In genomic region chr3L:2734363-2735160, dm6 we compare ENCODE assay signal across 1 fruit fly cellular context.
TF ChIP-seq lines count a peak whose summit lies in the region.

No protein-coding gene starts in this region.

TF ChIP-seq in whole organism, embryonic, 481 proteins besides CTCF, POLR2A, EP300 and RAD21 (continued from another document and continues in another):
- TF ChIP-seq da (GFP tag; optimal IDR thresholded peaks at IDR 0.05; lab: Kevin White, UChicago) (no peak), br (optimal IDR thresholded peaks at IDR 0.05; lab: Kevin White, UChicago) (no peak), fu2 (GFP tag; optimal IDR thresholded peaks at IDR 0.05; lab: Kevin White, UChicago) (no peak), croc (GFP tag; conservative IDR thresholded peaks at IDR 0.05; lab: Robert Waterston, UW) (no peak), CG3995 (GFP tag; optimal IDR thresholded peaks at IDR 0.05; lab: Kevin White, UChicago) (no peak), CG4617 (GFP tag; optimal IDR thresholded peaks at IDR 0.05; lab: Kevin White, UChicago; ENCODE audit: borderline replicate concordance) (no peak), CG8944 (GFP tag; optimal IDR thresholded peaks at IDR 0.05; lab: Kevin White, UChicago) (no peak), Camta (GFP tag; optimal IDR thresholded peaks at IDR 0.05; lab: Kevin White, UChicago) (no peak), eyg (GFP tag; optimal IDR thresholded peaks at IDR 0.05; lab: Kevin White, UChicago) (no peak), Mad (GFP tag; optimal IDR thresholded peaks at IDR 0.05; lab: Kevin White, UChicago) (no peak), Hr51 (GFP tag; optimal IDR thresholded peaks at IDR 0.05; lab: Kevin White, UChicago) (peak in 1 of 2 experiments; percentile 18), nerfin-2 (GFP tag; IDR thresholded peaks at IDR 0.05; lab: Robert Waterston, UW; ENCODE audit: partially characterized antibody) (no peak), hb (GFP tag; IDR thresholded peaks at IDR 0.05; lab: Robert Waterston, UW; ENCODE audit: partially characterized antibody) (no peak), Fer2 (tag; optimal IDR thresholded peaks at IDR 0.05; lab: Kevin White, UChicago) (no peak), CG2202 (tag; optimal IDR thresholded peaks at IDR 0.05; lab: Kevin White, UChicago) (no peak), danr (GFP tag; IDR thresholded peaks at IDR 0.05; lab: Robert Waterston, UW) (no peak), CG4820 (GFP tag; optimal IDR thresholded peaks at IDR 0.05; lab: Kevin White, UChicago) (no peak), NFAT (GFP tag; IDR thresholded peaks at IDR 0.05; lab: Robert Waterston, UW) (no peak), CG17612 (GFP tag; IDR thresholded peaks at IDR 0.05; lab: Robert Waterston, UW) (no peak), grn (GFP tag; optimal IDR thresholded peaks at IDR 0.05; lab: Kevin White, UChicago) (peak; percentile 79), CkIIα-i1 (GFP tag; IDR thresholded peaks at IDR 0.05; lab: Robert Waterston, UW) (no peak), ssp (GFP tag; IDR thresholded peaks at IDR 0.05; lab: Robert Waterston, UW) (no peak), Taf1 (GFP tag; IDR thresholded peaks at IDR 0.05; lab: Robert Waterston, UW) (no peak), CG1529 (GFP tag; optimal IDR thresholded peaks at IDR 0.05; lab: Kevin White, UChicago) (no peak), Dip2 (GFP tag; IDR thresholded peaks at IDR 0.05; lab: Robert Waterston, UW) (no peak), CG11695 (GFP tag; IDR thresholded peaks at IDR 0.05; lab: Robert Waterston, UW) (no peak), gce (GFP tag; IDR thresholded peaks at IDR 0.05; lab: Robert Waterston, UW) (0 out of 3 replicates have a peak, but pooled peaks have one; percentile 41), Usf (GFP tag; optimal IDR thresholded peaks at IDR 0.05; lab: Kevin White, UChicago) (no peak), CG10321 (GFP tag; IDR thresholded peaks at IDR 0.05; lab: Robert Waterston, UW) (no peak), cad (GFP tag; optimal IDR thresholded peaks at IDR 0.05; lab: Kevin White, UChicago) (no peak), aop (GFP tag; IDR thresholded peaks at IDR 0.05; lab: Robert Waterston, UW) (no peak), fd3F (GFP tag; optimal IDR thresholded peaks at IDR 0.05; lab: Kevin White, UChicago) (no peak), lilli (GFP tag; optimal IDR thresholded peaks at IDR 0.05; lab: Kevin White, UChicago) (no peak), dmrt11E (tag; optimal IDR thresholded peaks at IDR 0.05; lab: Kevin White, UChicago) (no peak), CG32772 (GFP tag; IDR thresholded peaks at IDR 0.05; lab: Robert Waterston, UW) (no peak), Antp (GFP tag; optimal IDR thresholded peaks at IDR 0.05; lab: Kevin White, UChicago) (no peak), Rx (GFP tag; IDR thresholded peaks at IDR 0.05; lab: Robert Waterston, UW) (no peak), lab (GFP tag; optimal IDR thresholded peaks at IDR 0.05; lab: Kevin White, UChicago) (peak; percentile 40), Dref (GFP tag; IDR thresholded peaks at IDR 0.05; lab: Robert Waterston, UW) (no peak), CG7372 (GFP tag; IDR thresholded peaks at IDR 0.05; lab: Robert Waterston, UW) (no peak), CG11723 (GFP tag; optimal IDR thresholded peaks at IDR 0.05; lab: Kevin White, UChicago) (no peak), CG15696 (tag; optimal IDR thresholded peaks at IDR 0.05; lab: Kevin White, UChicago) (no peak), CG10209 (GFP tag; optimal IDR thresholded peaks at IDR 0.05; lab: Kevin White, UChicago) (no peak), Aef1 (GFP tag; IDR thresholded peaks at IDR 0.05; lab: Robert Waterston, UW) (no peak), bbx (GFP tag; IDR thresholded peaks at IDR 0.05; lab: Robert Waterston, UW; ENCODE audit: partially characterized antibody) (no peak), Mrtf (GFP tag; IDR thresholded peaks at IDR 0.05; lab: Robert Waterston, UW) (0 out of 3 replicates have a peak, but pooled peaks have one; percentile 42), tx (GFP tag; optimal IDR thresholded peaks at IDR 0.05; lab: Kevin White, UChicago) (no peak), C15 (GFP tag; IDR thresholded peaks at IDR 0.05; lab: Robert Waterston, UW) (no peak), Lhr (GFP tag; optimal IDR thresholded peaks at IDR 0.05; lab: Kevin White, UChicago) (no peak), gcm2 (GFP tag; optimal IDR thresholded peaks at IDR 0.05; lab: Kevin White, UChicago) (no peak), fd64A (GFP tag; optimal IDR thresholded peaks at IDR 0.05; lab: Kevin White, UChicago) (no peak), ase (GFP tag; IDR thresholded peaks at IDR 0.05; lab: Robert Waterston, UW) (no peak), Dbx (GFP tag; IDR thresholded peaks at IDR 0.05; lab: Robert Waterston, UW) (no peak), CG10147 (GFP tag; optimal IDR thresholded peaks at IDR 0.05; lab: Kevin White, UChicago) (no peak), ken (GFP tag; IDR thresholded peaks at IDR 0.05; lab: Robert Waterston, UW) (no peak), MTF-1 (GFP tag; optimal IDR thresholded peaks at IDR 0.05; lab: Kevin White, UChicago; ENCODE audit: borderline replicate concordance) (no peak), ftz-f1 (GFP tag; optimal IDR thresholded peaks at IDR 0.05; lab: Kevin White, UChicago) (no peak), Drgx (GFP tag; IDR thresholded peaks at IDR 0.05; lab: Robert Waterston, UW) (peak; percentile 73), Optix (GFP tag; IDR thresholded peaks at IDR 0.05; lab: Robert Waterston, UW) (0 out of 3 replicates have a peak, but pooled peaks have one; percentile 14), Ravus (GFP tag; IDR thresholded peaks at IDR 0.05; lab: Robert Waterston, UW) (no peak), Dek (tag; optimal IDR thresholded peaks at IDR 0.05; lab: Kevin White, UChicago) (no peak), CG3407 (GFP tag; optimal IDR thresholded peaks at IDR 0.05; lab: Kevin White, UChicago) (no peak), dati (GFP tag; IDR thresholded peaks at IDR 0.05; lab: Robert Waterston, UW) (no peak), CG11456 (GFP tag; IDR thresholded peaks at IDR 0.05; lab: Robert Waterston, UW) (no peak), mirr (GFP tag; optimal IDR thresholded peaks at IDR 0.05; lab: Kevin White, UChicago) (peak; percentile 41), nerfin-1 (tag; optimal IDR thresholded peaks at IDR 0.05; lab: Kevin White, UChicago) (peak; percentile 16), CG14667 (GFP tag; IDR thresholded peaks at IDR 0.05; lab: Robert Waterston, UW) (no peak), CG12236 (GFP tag; optimal IDR thresholded peaks at IDR 0.05; lab: Kevin White, UChicago) (no peak), vnd (GFP tag; IDR thresholded peaks at IDR 0.05; lab: Robert Waterston, UW; ENCODE audit: partially characterized antibody) (no peak), tup (GFP tag; optimal IDR thresholded peaks at IDR 0.05; lab: Kevin White, UChicago) (no peak), CG17802 (tag; optimal IDR thresholded peaks at IDR 0.05; lab: Kevin White, UChicago) (no peak), CG31224 (GFP tag; IDR thresholded peaks at IDR 0.05; lab: Robert Waterston, UW) (no peak), pum (GFP tag; optimal IDR thresholded peaks at IDR 0.05; lab: Kevin White, UChicago) (no peak), Doc3 (GFP tag; IDR thresholded peaks at IDR 0.05; lab: Robert Waterston, UW; ENCODE audit: partially characterized antibody) (no peak), Nf-YB (GFP tag; optimal IDR thresholded peaks at IDR 0.05; lab: Kevin White, UChicago) (no peak), pita (GFP tag; optimal IDR thresholded peaks at IDR 0.05; lab: Kevin White, UChicago) (no peak), mam (GFP tag; optimal IDR thresholded peaks at IDR 0.05; lab: Kevin White, UChicago) (no peak), CG11085 (GFP tag; IDR thresholded peaks at IDR 0.05; lab: Robert Waterston, UW) (no peak), CG18599 (GFP tag; optimal IDR thresholded peaks at IDR 0.05; lab: Kevin White, UChicago) (no peak), bcd (GFP tag; optimal IDR thresholded peaks at IDR 0.05; lab: Kevin White, UChicago) (no peak), CG2712 (tag; optimal IDR thresholded peaks at IDR 0.05; lab: Kevin White, UChicago) (no peak), CG32767 (GFP tag; IDR thresholded peaks at IDR 0.05; lab: Robert Waterston, UW) (no peak), ash1 (GFP tag; optimal IDR thresholded peaks at IDR 0.05; lab: Kevin White, UChicago) (no peak), CG13775 (GFP tag; optimal IDR thresholded peaks at IDR 0.05; lab: Kevin White, UChicago) (no peak), CG9437 (GFP tag; optimal IDR thresholded peaks at IDR 0.05; lab: Kevin White, UChicago) (no peak), ERR (GFP tag; optimal IDR thresholded peaks at IDR 0.05; lab: Kevin White, UChicago) (no peak), dan (GFP tag; IDR thresholded peaks at IDR 0.05; lab: Robert Waterston, UW) (no peak), CG3163 (GFP tag; optimal IDR thresholded peaks at IDR 0.05; lab: Kevin White, UChicago) (no peak), CG1233 (GFP tag; optimal IDR thresholded peaks at IDR 0.05; lab: Kevin White, UChicago) (peak; percentile 14), CG31388 (GFP tag; optimal IDR thresholded peaks at IDR 0.05; lab: Kevin White, UChicago) (no peak), Ets97D (GFP tag; optimal IDR thresholded peaks at IDR 0.05; lab: Kevin White, UChicago) (no peak), sr (GFP tag; IDR thresholded peaks at IDR 0.05; lab: Robert Waterston, UW) (peak; percentile 49; the same call in 1 of the 3 replicates), lmd (GFP tag; IDR thresholded peaks at IDR 0.05; lab: Robert Waterston, UW) (0 out of 2 replicates have a peak, but pooled peaks have one; percentile 13), CoRest (tag; optimal IDR thresholded peaks at IDR 0.05; lab: Kevin White, UChicago) (no peak), CG3726 (GFP tag; IDR thresholded peaks at IDR 0.05; lab: Robert Waterston, UW) (no peak), Dfd (GFP tag; optimal IDR thresholded peaks at IDR 0.05; lab: Kevin White, UChicago) (no peak), PHDP (tag; optimal IDR thresholded peaks at IDR 0.05; lab: Kevin White, UChicago) (peak; percentile 31), CG12104 (GFP tag; optimal IDR thresholded peaks at IDR 0.05; lab: Kevin White, UChicago) (no peak), crol (GFP tag; IDR thresholded peaks at IDR 0.05; lab: Robert Waterston, UW) (no peak), peb (GFP tag; IDR thresholded peaks at IDR 0.05; lab: Robert Waterston, UW) (no peak), prd (optimal IDR thresholded peaks at IDR 0.05; lab: Kevin White, UChicago) (no peak), prd (GFP tag; IDR thresholded peaks at IDR 0.05; lab: Robert Waterston, UW) (no peak), B-H1 (GFP tag; IDR thresholded peaks at IDR 0.05; lab: Robert Waterston, UW) (no peak), slp2 (GFP tag; optimal IDR thresholded peaks at IDR 0.05; lab: Kevin White, UChicago) (no peak), sisA (GFP tag; IDR thresholded peaks at IDR 0.05; lab: Robert Waterston, UW) (no peak; the same call in 1 of the 2 replicates), ara (GFP tag; IDR thresholded peaks at IDR 0.05; lab: Robert Waterston, UW) (no peak), hth (optimal IDR thresholded peaks at IDR 0.05; lab: Kevin White, UChicago) (no peak), gcm (GFP tag; optimal IDR thresholded peaks at IDR 0.05; lab: Kevin White, UChicago) (no peak), CG4404 (GFP tag; IDR thresholded peaks at IDR 0.05; lab: Robert Waterston, UW) (no peak), Hmr (GFP tag; optimal IDR thresholded peaks at IDR 0.05; lab: Kevin White, UChicago) (no peak), run (tag; optimal IDR thresholded peaks at IDR 0.05; lab: Kevin White, UChicago) (no peak), vvl (GFP tag; IDR thresholded peaks at IDR 0.05; lab: Robert Waterston, UW) (no peak), pros (GFP tag; optimal IDR thresholded peaks at IDR 0.05; lab: Kevin White, UChicago) (no peak), Side (GFP tag; optimal IDR thresholded peaks at IDR 0.05; lab: Kevin White, UChicago) (no peak), Trl (optimal IDR thresholded peaks at IDR 0.05; lab: Kevin White, UChicago) (no peak), Trl (GFP tag; optimal IDR thresholded peaks at IDR 0.05; lab: Kevin White, UChicago) (no peak), sqz (GFP tag; optimal IDR thresholded peaks at IDR 0.05; lab: Kevin White, UChicago) (no peak), CG10366 (GFP tag; IDR thresholded peaks at IDR 0.05; lab: Robert Waterston, UW) (no peak), zen (tag; optimal IDR thresholded peaks at IDR 0.05; lab: Kevin White, UChicago) (no peak), Ada2b (GFP tag; IDR thresholded peaks at IDR 0.05; lab: Robert Waterston, UW) (no peak), CG3847 (GFP tag; IDR thresholded peaks at IDR 0.05; lab: Robert Waterston, UW) (no peak), disco-r (GFP tag; optimal IDR thresholded peaks at IDR 0.05; lab: Kevin White, UChicago) (no peak), maf-S (GFP tag; optimal IDR thresholded peaks at IDR 0.05; lab: Kevin White, UChicago) (no peak), CG15269 (tag; optimal IDR thresholded peaks at IDR 0.05; lab: Kevin White, UChicago) (no peak), CG9876 (GFP tag; optimal IDR thresholded peaks at IDR 0.05; lab: Kevin White, UChicago) (no peak), Dp (GFP tag; optimal IDR thresholded peaks at IDR 0.05; lab: Kevin White, UChicago) (no peak), Oli (tag; optimal IDR thresholded peaks at IDR 0.05; lab: Kevin White, UChicago) (no peak), CG6254 (GFP tag; optimal IDR thresholded peaks at IDR 0.05; lab: Kevin White, UChicago) (no peak), Sox102F (GFP tag; optimal IDR thresholded peaks at IDR 0.05; lab: Kevin White, UChicago) (peak; percentile 11), Blimp-1 (GFP tag; optimal IDR thresholded peaks at IDR 0.05; lab: Kevin White, UChicago) (peak; percentile 46), sim (GFP tag; IDR thresholded peaks at IDR 0.05; lab: Robert Waterston, UW) (no peak), CG14014 (GFP tag; IDR thresholded peaks at IDR 0.05; lab: Robert Waterston, UW) (no peak; the same call in 1 of the 2 replicates), vfl (GFP tag; optimal IDR thresholded peaks at IDR 0.05; lab: Kevin White, UChicago) (no peak), Eip74EF (GFP tag; optimal IDR thresholded peaks at IDR 0.05; lab: Kevin White, UChicago) (no peak), HLH54F (GFP tag; optimal IDR thresholded peaks at IDR 0.05; lab: Kevin White, UChicago) (no peak), CG5180 (GFP tag; optimal IDR thresholded peaks at IDR 0.05; lab: Kevin White, UChicago) (no peak), Nf-YC (tag; optimal IDR thresholded peaks at IDR 0.05; lab: Kevin White, UChicago) (no peak), CG6765 (GFP tag; optimal IDR thresholded peaks at IDR 0.05; lab: Kevin White, UChicago) (no peak), YL-1 (GFP tag; optimal IDR thresholded peaks at IDR 0.05; lab: Kevin White, UChicago) (no peak), CG17568 (GFP tag; optimal IDR thresholded peaks at IDR 0.05; lab: Kevin White, UChicago) (peak; percentile 7)
